Worm (Caenorhabditis elegans): ENCODE results near the gene rabs-5.

The rabs-5 gene

DNA sequence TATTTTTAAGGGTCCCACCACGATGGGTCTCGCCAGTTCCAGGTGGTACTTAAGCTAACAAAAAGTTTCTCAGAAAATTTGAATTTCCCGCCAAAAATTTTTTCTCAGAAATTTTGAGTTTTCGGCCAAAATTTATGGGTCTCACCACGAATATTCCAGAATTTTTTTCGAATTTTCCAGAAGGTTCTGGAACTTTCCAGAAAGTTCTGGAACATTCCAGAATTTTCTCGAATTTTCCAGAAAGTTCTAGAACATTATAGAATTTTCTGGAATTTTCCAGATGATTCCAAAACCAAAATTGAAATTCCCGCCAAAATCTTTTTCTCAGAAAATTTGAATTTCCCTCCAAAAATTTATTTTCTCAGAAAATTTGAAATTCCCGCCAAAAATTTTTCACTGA is 34.7 kb downstream of the rabs-5 start:
- TF ChIP-seq hsf-1 (GFP tag; IDR thresholded peaks at IDR 0.05) (peak; percentile 96), ekl-4 (GFP tag; IDR thresholded peaks at IDR 0.05) (0 out of 2 replicates have a peak, but pooled peaks have one; percentile 27), dox-1 (GFP tag; IDR thresholded peaks at IDR 0.05) (peak; percentile 56), F33H1.4 (GFP tag; IDR thresholded peaks at IDR 0.05) (0 out of 2 replicates have a peak, but pooled peaks have one; percentile 6)

DNA sequence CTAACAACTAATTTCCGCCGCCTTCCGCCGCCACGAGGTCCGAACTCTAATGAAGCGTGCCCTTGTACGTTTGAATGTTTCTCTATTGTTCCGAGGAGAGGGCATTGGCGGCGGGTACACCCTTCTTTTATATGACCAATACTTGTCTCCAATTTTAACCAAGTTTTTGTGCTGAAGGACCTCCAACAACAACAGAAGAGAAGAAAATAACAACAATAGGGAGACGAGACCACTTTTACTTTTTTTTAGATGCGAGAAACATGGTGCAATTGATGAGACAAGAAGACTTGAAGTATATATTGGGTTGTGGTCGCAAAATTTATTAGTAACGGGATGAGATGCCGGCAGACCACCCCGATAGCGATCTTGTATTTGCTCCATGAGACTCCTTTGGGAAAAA is 36.5 kb downstream of the rabs-5 start:
- peak; percentile 64 for TF ChIP-seq ceh-27 (GFP tag; optimal IDR thresholded peaks at IDR 0.05)
- TF ChIP-seq ztf-3 (GFP tag; optimal IDR thresholded peaks at IDR 0.05): no peak
- no peak for TF ChIP-seq snpc-1.3 (tag; optimal IDR thresholded peaks at IDR 0.05; ENCODE audit: insufficient read depth)

DNA sequence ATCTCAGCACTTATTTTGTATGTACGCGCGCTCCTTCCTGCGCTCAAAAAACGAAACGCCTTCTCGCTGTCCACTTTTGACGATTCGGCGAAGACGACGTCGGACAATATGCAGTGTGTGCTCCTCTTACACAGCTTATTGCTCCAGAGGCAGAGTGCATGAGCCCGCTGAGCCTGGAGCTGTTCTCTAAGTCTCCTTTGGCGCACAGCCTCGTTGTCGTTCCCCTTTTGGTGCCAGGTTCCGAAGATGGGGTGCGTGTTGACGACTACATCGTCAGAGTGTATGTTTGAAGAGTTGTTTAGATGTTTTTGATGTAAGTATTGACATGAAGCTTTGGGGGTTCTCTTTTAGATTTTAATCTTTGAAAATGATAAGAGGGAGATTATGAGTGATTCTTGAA is 37.1 kb downstream of the rabs-5 start:
- no peak for TF ChIP-seq madf-8 (GFP tag; conservative IDR thresholded peaks at IDR 0.05)
- peak; percentile 63 for TF ChIP-seq zfh-2 (GFP tag; conservative IDR thresholded peaks at IDR 0.05)
- TF ChIP-seq C06A6.2 (GFP tag; conservative IDR thresholded peaks at IDR 0.05): peak; percentile 22; the same call in 1 of the 2 replicates

DNA sequence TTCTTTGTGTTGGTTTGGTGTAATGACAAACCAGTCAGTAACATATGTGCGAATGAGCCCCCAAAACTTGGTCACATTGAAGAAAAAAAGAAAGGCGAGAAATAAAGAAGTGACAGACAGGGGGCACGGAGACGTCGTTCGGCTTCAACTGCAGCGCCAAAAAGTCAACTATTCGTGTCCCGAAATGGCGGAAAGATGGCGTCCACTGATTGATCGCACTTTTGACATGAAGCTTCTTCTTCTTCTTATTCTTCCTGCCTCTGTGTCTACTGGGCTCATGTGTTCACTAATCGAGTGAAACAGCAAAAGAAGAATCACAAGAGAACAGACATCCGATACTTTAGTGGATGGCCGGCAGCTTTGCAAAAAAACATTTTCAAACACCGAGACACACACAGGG is 38.3 kb downstream of the rabs-5 start:
- no peak for TF ChIP-seq lin-26 (GFP tag; IDR thresholded peaks at IDR 0.05)
- peak; percentile 37; the same call in 1 of the 2 replicates for TF ChIP-seq zfh-2 (GFP tag; conservative IDR thresholded peaks at IDR 0.05)
- TF ChIP-seq ztf-3 (GFP tag; optimal IDR thresholded peaks at IDR 0.05): no peak

DNA sequence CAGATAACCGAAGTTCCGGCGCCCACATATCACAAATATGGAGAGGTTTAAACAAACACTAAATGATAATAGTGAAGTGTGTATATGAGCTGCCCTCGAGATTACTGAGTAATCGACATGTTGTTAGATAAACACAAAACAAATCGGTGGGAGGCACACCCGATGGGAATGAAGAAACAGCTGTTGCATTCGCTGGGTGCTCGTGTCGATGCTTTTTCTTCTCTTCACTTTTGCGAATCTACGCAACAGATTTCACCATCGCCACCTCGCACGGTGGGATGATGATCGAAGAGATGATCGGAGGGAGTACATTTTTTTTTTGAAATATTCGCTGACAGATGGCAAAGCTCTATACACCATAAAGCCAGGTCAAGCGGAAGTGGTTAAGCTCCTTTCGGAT is 39.1 kb downstream of the rabs-5 start:
- TF ChIP-seq rec-8 (tag; optimal IDR thresholded peaks at IDR 0.05) (no peak), dpff-1 (tag; optimal IDR thresholded peaks at IDR 0.05) (no peak), F23B12.7 (tag; optimal IDR thresholded peaks at IDR 0.05; ENCODE audit: insufficient read depth) (no peak), ceh-40 (GFP tag; IDR thresholded peaks at IDR 0.05) (no peak), let-607 (tag; optimal IDR thresholded peaks at IDR 0.05) (no peak), Y53F4B.3 (GFP tag; IDR thresholded peaks at IDR 0.05) (no peak), madf-3 (GFP tag; IDR thresholded peaks at IDR 0.05) (no peak), B0261.1 (tag; optimal IDR thresholded peaks at IDR 0.05) (no peak), F10E7.11 (tag; optimal IDR thresholded peaks at IDR 0.05) (no peak), ceh-27 (GFP tag; optimal IDR thresholded peaks at IDR 0.05) (no peak), ccch-3 (GFP tag; optimal IDR thresholded peaks at IDR 0.05) (no peak), attf-6 (GFP tag; IDR thresholded peaks at IDR 0.05) (no peak), F33H1.4 (GFP tag; IDR thresholded peaks at IDR 0.05) (no peak), ets-4 (GFP tag; optimal IDR thresholded peaks at IDR 0.05) (no peak)

DNA sequence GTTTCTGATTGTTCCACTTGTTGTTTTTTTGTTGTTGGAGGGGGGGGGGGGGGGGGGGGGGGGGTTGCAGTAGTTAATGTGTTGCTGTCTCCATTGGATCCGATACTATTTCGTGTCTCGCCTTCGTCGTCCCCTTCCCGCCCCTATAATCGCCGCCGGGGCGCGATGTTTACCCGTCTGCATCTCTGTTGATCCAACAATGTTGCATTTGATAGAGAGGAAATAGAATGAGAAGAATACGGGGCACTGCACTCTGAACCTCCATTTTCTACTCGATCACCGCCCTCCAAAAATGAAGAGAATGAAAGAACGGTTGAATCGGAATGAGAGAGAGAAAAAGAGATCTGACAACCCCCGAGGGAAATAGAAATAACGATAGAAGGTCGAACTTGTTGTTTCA is 39.7 kb downstream of the rabs-5 start:
- TF ChIP-seq F49E8.2 (tag; optimal IDR thresholded peaks at IDR 0.05; ENCODE audit: insufficient read depth) (no peak), lin-26 (GFP tag; IDR thresholded peaks at IDR 0.05) (no peak), unc-130 (GFP tag; optimal IDR thresholded peaks at IDR 0.05) (no peak), F52B5.7 (tag; optimal IDR thresholded peaks at IDR 0.05) (no peak), C06A6.2 (GFP tag; conservative IDR thresholded peaks at IDR 0.05) (0 out of 2 replicates have a peak, but pooled peaks have one; percentile 36), K12H6.12 (tag; optimal IDR thresholded peaks at IDR 0.05) (no peak), tbx-9 (tag; optimal IDR thresholded peaks at IDR 0.05; ENCODE audit: borderline replicate concordance) (no peak), lir-1 (GFP tag; conservative IDR thresholded peaks at IDR 0.05) (no peak), cebp-1 (GFP tag; IDR thresholded peaks at IDR 0.05) (no peak), cebp-1 (tag; optimal IDR thresholded peaks at IDR 0.05) (peak; percentile 29), hlh-26 (GFP tag; conservative IDR thresholded peaks at IDR 0.05) (no peak), aptf-3 (GFP tag; IDR thresholded peaks at IDR 0.05) (no peak), let-607 (tag; optimal IDR thresholded peaks at IDR 0.05) (no peak), mel-28 (tag; optimal IDR thresholded peaks at IDR 0.05; ENCODE audit: borderline replicate concordance) (no peak), efl-1 (GFP tag; optimal IDR thresholded peaks at IDR 0.05) (no peak), Y95B8A.8 (GFP tag; IDR thresholded peaks at IDR 0.05) (no peak), egl-44 (GFP tag; IDR thresholded peaks at IDR 0.05) (no peak), pbrm-1 (GFP tag; IDR thresholded peaks at IDR 0.05) (no peak), somi-1 (GFP tag; optimal IDR thresholded peaks at IDR 0.05) (no peak), hsf-1 (GFP tag; IDR thresholded peaks at IDR 0.05) (no peak), ekl-4 (GFP tag; IDR thresholded peaks at IDR 0.05) (0 out of 2 replicates have a peak, but pooled peaks have one; percentile 9)
